Worm (Caenorhabditis elegans) whole organism, young adult: ENCODE results near the gene F22B3.7.

Experiments used
- B0019.2 ChIP-seq: fragments of 200-800 bp; sonication (Bioruptor generic); conservative IDR thresholded peaks from 2 replicates; pipeline ENCODE4 v1.3.6; 2022; ENCODE audit warnings: missing genetic modification reagents, missing genetic modification characterization, missing compliant biosample characterization
- B0035.1 ChIP-seq: sonication (generic microtip); optimal IDR thresholded peaks from 2 replicates; lab custom pipeline; 2016; ENCODE audit warnings: missing genetic modification characterization, mild to moderate bottlenecking, missing compliant biosample characterization, missing genotype, missing genetic modification reagents
- C06A6.2 ChIP-seq: fragments of 200-800 bp; sonication (Bioruptor generic); conservative IDR thresholded peaks from 2 replicates; pipeline ENCODE4 v1.3.6; 2022; ENCODE audit warnings: missing genetic modification characterization, missing compliant biosample characterization
- C17E4.6 ChIP-seq: fragments of 200-800 bp; sonication (Bioruptor generic); IDR thresholded peaks from 2 replicates; pipeline ENCODE4 v1.3.6; 2022; ENCODE audit warnings: missing genetic modification reagents, missing genetic modification characterization, missing compliant biosample characterization
- D2030.7 ChIP-seq: fragments of 200-800 bp; sonication (Bioruptor generic); IDR thresholded peaks from 2 replicates; pipeline ENCODE4 v1.3.6; 2022; ENCODE audit warnings: missing genetic modification reagents, missing genetic modification characterization, missing compliant biosample characterization
- F33H1.4 ChIP-seq: fragments of 200-800 bp; sonication (Bioruptor generic); IDR thresholded peaks from 2 replicates; pipeline ENCODE4 v1.3.6; 2022; ENCODE audit warnings: missing genetic modification reagents, missing genetic modification characterization, missing compliant biosample characterization
- F52B5.7 ChIP-seq: sonication (generic microtip); optimal IDR thresholded peaks from 2 replicates; lab custom pipeline; 2016; ENCODE audit warnings: mild to moderate bottlenecking, missing genetic modification characterization, missing compliant biosample characterization
- F57C9.4 ChIP-seq: sonication (generic microtip); optimal IDR thresholded peaks from 2 replicates; lab custom pipeline; 2017; ENCODE audit warnings: mild to moderate bottlenecking, missing genetic modification characterization, missing compliant biosample characterization
- Y53F4B.3 ChIP-seq: fragments of 200-800 bp; sonication (Bioruptor generic); IDR thresholded peaks from 2 replicates; pipeline ENCODE4 v1.3.6; 2022; ENCODE audit warnings: missing genetic modification reagents, missing genetic modification characterization, missing compliant biosample characterization
- ama-1 ChIP-seq, 3 experiments: fragments of 150-350 bp in 1 of 3; sonication (generic microtip) in 2 of 3; optimal IDR thresholded peaks; 2 replicates each; lab custom pipeline; 2014 to 2018; ENCODE audit warnings: missing biosample characterization in 2 of 3, missing genetic modification characterization in 2 of 3, missing genetic modification reagents in 2 of 3
- athp-1 ChIP-seq: sonication (generic microtip); optimal IDR thresholded peaks from 2 replicates; lab custom pipeline; 2017; ENCODE audit warnings: mild to moderate bottlenecking, missing genetic modification characterization, missing compliant biosample characterization
- cebp-1 ChIP-seq, 2 experiments: fragments of 200-800 bp in 1 of 2; sonication (Bioruptor generic) in 1 of 2; sonication (generic microtip) in 1 of 2; IDR thresholded peaks in 1 of 2; optimal IDR thresholded peaks in 1 of 2; 2 replicates each; pipeline versions ENCODE4 v1.3.6 to Lab custom; 2017 to 2022; ENCODE audit warnings: missing compliant biosample characterization in 2 of 2, missing genetic modification characterization in 2 of 2, mild to moderate bottlenecking in 1 of 2, missing genetic modification reagents in 1 of 2, moderate library complexity in 1 of 2
- dox-1 ChIP-seq: fragments of 200-800 bp; sonication (Bioruptor generic); IDR thresholded peaks from 2 replicates; pipeline ENCODE4 v1.3.6; 2022; ENCODE audit warnings: missing genetic modification reagents, missing genetic modification characterization, missing compliant biosample characterization
- efl-1 ChIP-seq: fragments of 150-350 bp; optimal IDR thresholded peaks from 2 replicates; lab custom pipeline; 2014; ENCODE audit warnings: missing biosample characterization, missing genetic modification reagents, missing genetic modification characterization
- egl-44 ChIP-seq: fragments of 200-800 bp; sonication (Bioruptor generic); IDR thresholded peaks from 2 replicates; pipeline ENCODE4 v1.3.6; 2022; ENCODE audit warnings: missing genetic modification reagents, missing genetic modification characterization, missing compliant biosample characterization
- him-1 ChIP-seq: sonication (generic microtip); optimal IDR thresholded peaks from 2 replicates; lab custom pipeline; 2016; ENCODE audit warnings: missing genotype, missing genetic modification reagents, missing genetic modification characterization, missing compliant biosample characterization
- hlh-12 ChIP-seq: sonication (generic microtip); optimal IDR thresholded peaks from 2 replicates; lab custom pipeline; 2016; ENCODE audit warnings: missing genetic modification characterization, missing compliant biosample characterization
- let-526 ChIP-seq: fragments of 200-800 bp; sonication (Bioruptor generic); IDR thresholded peaks from 2 replicates; pipeline ENCODE4 v1.3.6; 2022; ENCODE audit warnings: missing genetic modification reagents, missing genetic modification characterization, missing compliant biosample characterization
- lsl-1 ChIP-seq: fragments of 200-800 bp; sonication (Bioruptor generic); optimal IDR thresholded peaks from 2 replicates; lab custom pipeline; 2018; ENCODE audit warnings: mild to moderate bottlenecking, missing genetic modification characterization, moderate library complexity, missing compliant biosample characterization
- madf-6 ChIP-seq: fragments of 200-800 bp; sonication (Bioruptor generic); IDR thresholded peaks from 2 replicates; pipeline ENCODE4 v1.3.6; 2022; ENCODE audit warnings: missing genetic modification reagents, missing genetic modification characterization, missing compliant biosample characterization
- nhr-80 ChIP-seq: sonication (generic microtip); optimal IDR thresholded peaks from 2 replicates; lab custom pipeline; 2016; ENCODE audit warnings: missing genetic modification characterization, missing compliant biosample characterization
- rec-8 ChIP-seq, 2 experiments: sonication (generic microtip); optimal IDR thresholded peaks; 2 replicates each; lab custom pipeline; 2016; ENCODE audit warnings: mild to moderate bottlenecking in 2 of 2, missing genetic modification characterization in 2 of 2, missing genetic modification reagents in 2 of 2, missing genotype in 2 of 2, missing biosample characterization in 1 of 2, missing compliant biosample characterization in 1 of 2, moderate library complexity in 1 of 2
- snpc-1.3 ChIP-seq: sonication (generic microtip); optimal IDR thresholded peaks from 2 replicates; lab custom pipeline; 2017; ENCODE audit warnings: missing genetic modification characterization, mild to moderate bottlenecking, missing compliant biosample characterization, antibody characterized with exemption, moderate library complexity, missing genotype, missing genetic modification reagents; ENCODE audit not compliant: insufficient read depth
- tbx-9 ChIP-seq: sonication (generic microtip); optimal IDR thresholded peaks from 2 replicates; lab custom pipeline; 2016; ENCODE audit warnings: borderline replicate concordance, missing genetic modification characterization, inconsistent platforms, missing compliant biosample characterization
- unc-130 ChIP-seq: sonication (generic microtip); optimal IDR thresholded peaks from 2 replicates; lab custom pipeline; 2016; ENCODE audit warnings: missing genetic modification reagents, missing genetic modification characterization, missing compliant biosample characterization
- xnd-1 ChIP-seq: sonication (generic microtip); optimal IDR thresholded peaks from 2 replicates; lab custom pipeline; 2016; ENCODE audit warnings: missing genotype, missing genetic modification reagents, missing genetic modification characterization, missing compliant biosample characterization
- ztf-25 ChIP-seq: fragments of 200-800 bp; sonication (Bioruptor generic); IDR thresholded peaks from 2 replicates; pipeline ENCODE4 v1.3.6; 2022; ENCODE audit warnings: missing genetic modification reagents, missing genetic modification characterization, missing compliant biosample characterization
- ztf-3 ChIP-seq: fragments of 200-800 bp; sonication (Bioruptor generic); optimal IDR thresholded peaks from 2 replicates; lab custom pipeline; 2018; ENCODE audit warnings: mild to moderate bottlenecking, missing genetic modification characterization, missing compliant biosample characterization

The F22B3.7 gene

DNA sequence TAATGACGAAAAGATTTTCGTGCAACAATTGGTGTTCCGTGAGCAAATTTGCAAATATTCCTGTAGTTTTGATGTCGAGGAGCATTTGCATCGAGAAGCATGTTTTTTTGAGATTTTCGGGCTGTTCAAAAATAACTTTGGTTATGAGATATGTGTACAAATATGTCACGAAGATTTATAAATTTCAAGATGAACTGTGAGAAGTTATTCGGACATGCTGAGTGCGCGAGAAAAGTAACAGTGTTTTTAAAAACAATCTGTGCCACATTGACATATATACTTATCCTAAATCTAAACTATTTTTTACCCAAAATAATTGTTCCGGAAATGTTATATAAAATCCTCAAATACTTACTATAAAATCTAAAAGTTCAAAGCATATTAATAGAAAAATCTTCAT, at the start of gene F22B3.7:
Gene F22B3.7, minus strand, starts transcription at position 101 of the 400 bp plus-strand sequence.
- no peak for TF ChIP-seq snpc-1.3 (tag; lab: Kevin White, UChicago)
- TF ChIP-seq unc-130 (GFP tag; lab: Kevin White, UChicago): no peak
- TF ChIP-seq athp-1 (tag; lab: Kevin White, UChicago): no peak
- no peak for TF ChIP-seq F52B5.7 (tag; lab: Kevin White, UChicago)
- no peak for TF ChIP-seq rec-8 (tag; optimal IDR thresholded peaks at IDR 0.05; lab: Kevin White, UChicago)
- no peak for TF ChIP-seq F57C9.4 (tag; lab: Kevin White, UChicago)
- TF ChIP-seq B0019.2 (GFP tag; lab: Robert Waterston, UW): no peak
- TF ChIP-seq D2030.7 (GFP tag; lab: Robert Waterston, UW): no peak
- TF ChIP-seq tbx-9 (tag; lab: Kevin White, UChicago): no peak
- TF ChIP-seq, all 124 proteins: peak for 0

DNA sequence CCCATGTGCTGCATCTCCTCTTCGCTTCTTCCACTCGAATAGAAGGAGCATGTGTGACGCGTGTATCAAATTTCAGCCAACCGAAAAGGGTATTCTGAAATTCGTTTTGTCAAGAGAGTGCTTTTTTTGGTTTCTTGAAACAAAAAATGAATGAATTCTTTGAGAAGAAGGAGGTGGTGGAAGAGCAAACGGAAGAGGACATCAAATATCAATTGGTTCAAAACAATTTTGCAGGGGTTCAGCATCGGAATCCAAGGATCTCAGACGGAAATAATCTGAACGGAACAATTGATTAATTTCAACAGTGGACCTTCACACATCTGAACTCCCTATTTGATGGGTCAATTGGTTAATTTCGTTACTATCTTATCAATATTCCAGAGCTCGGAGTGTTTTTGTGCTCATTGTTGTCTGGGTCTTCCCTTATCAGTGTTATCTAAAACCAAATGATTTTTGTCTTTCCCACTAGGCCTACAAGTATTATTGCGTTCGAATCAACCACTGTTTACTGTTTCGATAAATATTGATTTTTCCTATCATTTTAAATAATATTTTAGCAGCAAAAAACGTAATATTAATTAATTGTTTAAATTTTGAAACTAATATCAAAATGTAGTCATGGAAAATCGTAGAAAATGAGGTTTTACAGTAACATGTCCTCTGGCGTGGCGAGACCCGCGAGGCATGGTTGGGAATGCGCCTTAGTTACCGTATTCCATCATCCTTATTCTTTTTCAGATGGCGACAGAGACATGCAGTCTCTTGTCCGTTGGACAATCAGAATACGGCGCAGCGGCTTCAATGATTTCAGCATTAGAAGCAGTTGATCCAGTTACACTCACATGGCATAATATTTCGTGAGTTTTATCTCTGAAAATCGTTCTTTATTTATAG, 48.3 kb upstream of the F22B3.7 start, which contains the start of the genes C10C6.13 and wht-2:
Gene C10C6.13, minus strand, starts transcription at position 51 of the 894 bp plus-strand sequence.
Gene wht-2, plus strand, starts transcription at position 739 of the 894 bp plus-strand sequence.
- TF ChIP-seq nhr-80 (peak; percentile 29), C06A6.2 (GFP tag; lab: Robert Waterston, UW) (no peak), madf-6 (GFP tag; lab: Robert Waterston, UW) (peak; percentile 71), lsl-1 (GFP tag; lab: Kevin White, UChicago) (peak; percentile 86), F33H1.4 (GFP tag; lab: Robert Waterston, UW) (peak; percentile 80), xnd-1 (tag; lab: Kevin White, UChicago) (peak; percentile 71), egl-44 (GFP tag; lab: Robert Waterston, UW) (no peak), ama-1 (optimal IDR thresholded peaks at IDR 0.05; lab: Kevin White, UChicago) (no peak), ama-1 (GFP tag; optimal IDR thresholded peaks at IDR 0.05; lab: Kevin White, UChicago) (no peak)

DNA sequence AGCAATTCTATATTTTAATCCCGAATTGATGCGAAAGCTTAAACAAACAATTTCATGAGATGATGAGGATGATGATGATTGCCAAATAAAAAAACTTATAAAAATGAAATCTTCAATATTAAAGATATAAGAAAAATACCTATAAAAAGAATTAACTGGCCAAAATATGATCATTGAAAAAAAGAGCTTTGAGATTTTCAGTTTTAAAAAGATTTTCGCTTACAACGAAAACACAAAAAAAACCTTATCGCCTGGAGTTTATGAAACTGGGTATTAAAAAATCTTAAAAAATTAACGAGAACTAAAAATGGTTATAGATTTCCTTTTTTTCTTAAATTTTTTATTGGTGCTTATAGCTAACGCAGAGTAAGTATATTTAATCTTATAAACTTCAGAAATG, 45.8 kb upstream of the F22B3.7 start, which contains the start of gene C10C6.7:
Gene C10C6.7, minus strand, starts transcription at position 101 of the 400 bp plus-strand sequence.
- TF ChIP-seq efl-1 (no peak), ztf-3 (GFP tag; lab: Kevin White, UChicago) (no peak)

DNA sequence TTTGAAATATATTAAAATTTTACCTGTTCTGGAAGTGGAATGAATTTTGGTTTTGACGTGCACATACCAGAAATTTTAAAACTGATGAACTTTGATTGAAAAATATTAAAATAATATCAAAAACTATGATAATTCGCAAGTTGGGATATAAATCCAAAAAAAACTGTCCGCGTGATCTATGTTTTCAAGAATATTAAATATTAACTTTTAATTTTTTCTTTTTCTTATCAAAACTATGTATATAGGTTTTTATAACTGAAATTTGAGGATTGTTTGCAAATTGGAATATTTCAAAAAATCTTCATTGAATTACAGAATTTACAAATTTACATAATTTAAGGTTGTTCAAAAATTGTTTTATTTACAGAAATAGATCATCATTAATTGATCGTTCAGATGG, 43.5 kb upstream of the F22B3.7 start, which contains the start of gene C10C6.3:
Gene C10C6.3, minus strand, starts transcription at position 101 of the 400 bp plus-strand sequence.
- TF ChIP-seq Y53F4B.3 (GFP tag; lab: Robert Waterston, UW) (no peak), B0035.1 (tag; lab: Kevin White, UChicago) (no peak), dox-1 (no peak)
- TF ChIP-seq, all 124 proteins: peak for 0

DNA sequence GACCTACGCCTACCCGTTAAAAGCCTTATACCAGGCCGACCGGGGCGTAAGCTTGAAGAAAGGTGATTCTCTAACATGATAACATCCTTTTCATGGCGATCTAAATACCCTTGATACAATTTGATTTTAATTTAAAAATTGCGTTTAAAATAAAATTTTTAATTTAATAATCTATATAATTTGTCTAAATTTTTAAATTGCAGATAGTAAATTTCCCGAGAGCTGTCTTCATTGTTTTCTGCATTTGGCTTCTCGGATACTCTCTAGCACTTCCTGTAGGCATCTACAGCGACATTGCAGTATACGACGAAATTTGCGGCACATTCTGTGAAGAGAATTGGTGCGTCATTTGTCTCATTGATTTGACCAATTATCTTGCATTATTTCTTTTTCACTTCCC, 39.7 kb upstream of the F22B3.7 start:
- no peak for TF ChIP-seq rec-8 (tag; optimal IDR thresholded peaks at IDR 0.05; lab: Kevin White, UChicago)
- TF ChIP-seq cebp-1 (GFP tag; IDR thresholded peaks at IDR 0.05; lab: Robert Waterston, UW): no peak
- TF ChIP-seq cebp-1 (tag; optimal IDR thresholded peaks at IDR 0.05; lab: Kevin White, UChicago): no peak
- TF ChIP-seq C17E4.6 (GFP tag; lab: Robert Waterston, UW): no peak
- no peak for TF ChIP-seq let-526 (GFP tag; lab: Robert Waterston, UW)
- no peak for TF ChIP-seq him-1 (tag; lab: Kevin White, UChicago)
- TF ChIP-seq hlh-12 (tag; lab: Kevin White, UChicago): no peak
- TF ChIP-seq ztf-25 (GFP tag; lab: Robert Waterston, UW): no peak
- TF ChIP-seq, all 124 proteins: peak for 0
